Fruit fly (Drosophila melanogaster) whole organism, pupa: Measurements from ENCODE around the gene Gr22f.

Experiments used
- CG10348 ChIP-seq: fragments of 200-800 bp; sonication (Bioruptor generic); IDR thresholded peaks from 2 replicates; pipeline ENCODE4 v1.3.6; 2022; ENCODE audit warnings: missing biosample characterization, missing genetic modification characterization
- CG12605 ChIP-seq: fragments of 200-800 bp; sonication (Bioruptor generic); IDR thresholded peaks from 2 replicates; pipeline ENCODE4 v1.3.6; 2022; ENCODE audit warnings: missing biosample characterization, missing genetic modification characterization
- CG13204 ChIP-seq: fragments of 200-800 bp; sonication (Bioruptor generic); optimal IDR thresholded peaks from 2 replicates; lab custom pipeline; 2018; ENCODE audit warnings: missing biosample characterization, mild to moderate bottlenecking, missing genetic modification characterization, moderate library complexity
- CG14655 ChIP-seq: fragments of 200-800 bp; sonication (Bioruptor generic); optimal IDR thresholded peaks from 3 replicates; lab custom pipeline; 2017; ENCODE audit warnings: mild to moderate bottlenecking, missing biosample characterization, missing genetic modification reagents, missing genetic modification characterization
- CG15710 ChIP-seq: fragments of 200-800 bp; sonication (Bioruptor generic); optimal IDR thresholded peaks from 2 replicates; lab custom pipeline; 2018; ENCODE audit warnings: missing biosample characterization, mild to moderate bottlenecking, missing genetic modification characterization, moderate library complexity
- CG17806 ChIP-seq: fragments of 200-800 bp; sonication (Bioruptor generic); optimal IDR thresholded peaks from 2 replicates; lab custom pipeline; 2018; ENCODE audit warnings: missing biosample characterization, mild to moderate bottlenecking, missing genetic modification characterization, moderate library complexity
- CG32121 ChIP-seq: fragments of 200-800 bp; sonication (Bioruptor generic); IDR thresholded peaks from 2 replicates; pipeline ENCODE4 v1.3.6; 2022; ENCODE audit warnings: missing biosample characterization, missing genetic modification characterization
- CG34367 ChIP-seq: fragments of 200-800 bp; sonication (Bioruptor generic); optimal IDR thresholded peaks from 2 replicates; lab custom pipeline; 2018; ENCODE audit warnings: missing biosample characterization, mild to moderate bottlenecking, missing genetic modification characterization
- CG4496 ChIP-seq: fragments of 200-800 bp; sonication (Bioruptor generic); IDR thresholded peaks from 3 replicates; pipeline ENCODE4 v1.3.6; 2022; ENCODE audit warnings: missing biosample characterization, missing genetic modification characterization
- CG8159 ChIP-seq: fragments of 200-800 bp; sonication (Bioruptor generic); optimal IDR thresholded peaks from 3 replicates; lab custom pipeline; 2018; ENCODE audit warnings: missing biosample characterization, mild to moderate bottlenecking, missing genetic modification characterization, moderate library complexity
- CG8301 ChIP-seq: fragments of 200-800 bp; sonication (Bioruptor generic); optimal IDR thresholded peaks from 2 replicates; lab custom pipeline; 2018; ENCODE audit warnings: missing biosample characterization, mild to moderate bottlenecking, missing genetic modification characterization
- CG9948 ChIP-seq: fragments of 200-800 bp; sonication (Bioruptor generic); optimal IDR thresholded peaks from 2 replicates; lab custom pipeline; 2018; ENCODE audit warnings: missing biosample characterization, mild to moderate bottlenecking, missing genetic modification characterization, moderate library complexity
- D1 ChIP-seq: fragments of 200-800 bp; sonication (Bioruptor generic); optimal IDR thresholded peaks from 2 replicates; lab custom pipeline; 2018; ENCODE audit warnings: missing biosample characterization, mild to moderate bottlenecking, missing genetic modification characterization, moderate library complexity
- EcR ChIP-seq: fragments of 200-800 bp; sonication (Bioruptor generic); optimal IDR thresholded peaks from 3 replicates; lab custom pipeline; 2019; ENCODE audit warnings: missing biosample characterization, missing genetic modification characterization, mild to moderate bottlenecking, moderate library complexity, missing genetic modification reagents
- Ets98B ChIP-seq: fragments of 200-800 bp; sonication (Bioruptor generic); IDR thresholded peaks from 2 replicates; pipeline ENCODE4 v1.3.6; 2022; ENCODE audit warnings: missing biosample characterization, missing genetic modification characterization
- Pif1A ChIP-seq: fragments of 200-800 bp; sonication (Bioruptor generic); optimal IDR thresholded peaks from 3 replicates; lab custom pipeline; 2016; ENCODE audit warnings: missing biosample characterization, missing genetic modification characterization
- Pif1B ChIP-seq: fragments of 200-800 bp; sonication (Bioruptor generic); optimal IDR thresholded peaks from 3 replicates; lab custom pipeline; 2016; ENCODE audit warnings: missing biosample characterization, missing genetic modification characterization
- Snoo ChIP-seq: fragments of 200-800 bp; sonication (Bioruptor generic); optimal IDR thresholded peaks from 3 replicates; lab custom pipeline; 2017; ENCODE audit warnings: missing biosample characterization, mild to moderate bottlenecking, missing genetic modification characterization, inconsistent platforms
- fd96Ca ChIP-seq: fragments of 200-800 bp; sonication (Bioruptor generic); IDR thresholded peaks from 3 replicates; pipeline ENCODE4 v1.3.6; 2022; ENCODE audit warnings: missing biosample characterization, missing genetic modification characterization
- gl ChIP-seq: fragments of 200-800 bp; sonication (Bioruptor generic); optimal IDR thresholded peaks from 2 replicates; lab custom pipeline; 2018; ENCODE audit warnings: missing biosample characterization, mild to moderate bottlenecking, missing genetic modification characterization
- rn ChIP-seq: fragments of 200-800 bp; sonication (Bioruptor generic); IDR thresholded peaks from 2 replicates; pipeline ENCODE4 v1.3.6; 2022; ENCODE audit warnings: missing biosample characterization, missing genetic modification characterization

Gr22f gene

DNA sequence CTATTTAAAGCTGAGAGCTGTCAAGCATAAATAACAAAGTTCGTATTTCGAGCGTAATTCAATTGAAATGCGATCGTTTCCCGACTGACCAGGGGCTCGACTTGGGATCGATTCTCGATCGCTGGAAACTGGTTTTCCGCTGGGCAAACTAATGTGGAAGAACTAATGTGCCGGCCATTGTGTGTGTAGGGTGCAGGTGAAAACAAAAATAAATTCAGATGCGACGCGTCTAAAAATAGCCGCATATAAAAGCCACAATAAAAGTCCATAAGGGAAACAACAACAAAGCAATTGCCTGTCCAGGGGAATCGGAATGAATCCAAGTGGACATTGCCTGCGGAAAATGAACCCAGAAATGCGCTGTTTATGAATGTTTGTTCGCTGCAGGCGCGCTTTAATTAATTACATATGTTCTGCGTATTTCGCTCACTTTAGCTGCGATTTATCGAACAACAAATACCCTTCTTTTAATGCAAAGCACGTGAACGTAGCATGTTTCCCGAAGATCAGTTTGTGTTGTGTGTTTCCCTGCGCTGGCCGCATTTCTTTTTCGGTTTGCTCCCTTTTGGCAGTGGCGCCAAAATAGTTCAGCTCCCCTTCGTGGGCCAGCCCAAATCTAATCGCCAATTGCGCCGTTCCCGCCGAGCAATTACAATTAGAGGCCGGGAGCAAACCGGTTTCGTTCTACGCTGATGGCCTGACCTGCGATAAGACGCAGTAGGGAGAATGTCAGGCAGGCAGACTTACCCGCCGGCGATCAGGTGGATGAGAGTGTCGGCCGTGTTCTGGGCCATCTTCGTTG lies 32.9 kb downstream of the Gr22f start:
- TF ChIP-seq CG10348 (GFP tag; lab: Robert Waterston, UW): no peak
- TF ChIP-seq EcR (GFP tag; lab: Kevin White, UChicago): peak; percentile 79
- peak; percentile 23 for TF ChIP-seq Pif1A (GFP tag; lab: Kevin White, UChicago)
- no peak for TF ChIP-seq CG8159
- TF ChIP-seq CG8301: peak; percentile 8
- TF ChIP-seq CG34367 (tag; lab: Kevin White, UChicago): no peak
- no peak for TF ChIP-seq CG13204
- peak; percentile 2 for TF ChIP-seq Pif1B (GFP tag; lab: Kevin White, UChicago)
- TF ChIP-seq CG14655 (GFP tag; lab: Kevin White, UChicago): peak; percentile 11
- TF ChIP-seq CG4496: peak; percentile 49; the same call in 1 of the 3 replicates
- TF ChIP-seq Snoo: peak; percentile 17
- no peak for TF ChIP-seq CG32121 (GFP tag; lab: Robert Waterston, UW)
- peak; percentile 35 for TF ChIP-seq gl (tag; lab: Kevin White, UChicago)
- peak; percentile 5 for TF ChIP-seq CG15710 (tag; lab: Kevin White, UChicago)
- TF ChIP-seq D1 (tag; lab: Kevin White, UChicago): no peak
- TF ChIP-seq fd96Ca (GFP tag; lab: Robert Waterston, UW): peak; percentile 10; the same call in 1 of the 3 replicates
- no peak for TF ChIP-seq CG17806 (tag; lab: Kevin White, UChicago)
- no peak for TF ChIP-seq CG12605 (GFP tag; lab: Robert Waterston, UW)
- no peak for TF ChIP-seq rn (GFP tag; lab: Robert Waterston, UW)

DNA sequence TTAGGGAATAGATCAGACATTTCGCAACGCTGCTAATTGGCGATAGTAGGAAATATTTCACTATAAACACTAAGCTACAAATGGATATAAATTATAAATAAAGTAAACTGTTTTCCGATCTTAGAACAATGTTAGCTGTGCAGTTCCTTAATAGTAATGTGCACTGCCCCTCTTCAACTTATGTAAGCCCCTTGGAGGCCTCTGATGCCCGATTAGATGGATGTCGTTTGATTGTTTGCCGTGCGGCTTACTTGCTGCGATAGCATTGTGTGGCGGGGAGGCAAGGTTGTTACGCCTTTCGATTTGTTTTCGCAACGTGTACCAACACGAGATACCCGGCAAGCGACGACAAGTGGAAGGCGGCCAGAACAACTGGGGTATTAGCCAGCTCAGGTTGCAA lies 34.0 kb downstream of the Gr22f start:
- TF ChIP-seq CG4496: 0 out of 3 replicates have a peak, but pooled peaks have one; percentile 8
- TF ChIP-seq rn (GFP tag; lab: Robert Waterston, UW): no peak
- TF ChIP-seq CG32121 (GFP tag; lab: Robert Waterston, UW): no peak
- TF ChIP-seq D1 (tag; lab: Kevin White, UChicago): no peak

DNA sequence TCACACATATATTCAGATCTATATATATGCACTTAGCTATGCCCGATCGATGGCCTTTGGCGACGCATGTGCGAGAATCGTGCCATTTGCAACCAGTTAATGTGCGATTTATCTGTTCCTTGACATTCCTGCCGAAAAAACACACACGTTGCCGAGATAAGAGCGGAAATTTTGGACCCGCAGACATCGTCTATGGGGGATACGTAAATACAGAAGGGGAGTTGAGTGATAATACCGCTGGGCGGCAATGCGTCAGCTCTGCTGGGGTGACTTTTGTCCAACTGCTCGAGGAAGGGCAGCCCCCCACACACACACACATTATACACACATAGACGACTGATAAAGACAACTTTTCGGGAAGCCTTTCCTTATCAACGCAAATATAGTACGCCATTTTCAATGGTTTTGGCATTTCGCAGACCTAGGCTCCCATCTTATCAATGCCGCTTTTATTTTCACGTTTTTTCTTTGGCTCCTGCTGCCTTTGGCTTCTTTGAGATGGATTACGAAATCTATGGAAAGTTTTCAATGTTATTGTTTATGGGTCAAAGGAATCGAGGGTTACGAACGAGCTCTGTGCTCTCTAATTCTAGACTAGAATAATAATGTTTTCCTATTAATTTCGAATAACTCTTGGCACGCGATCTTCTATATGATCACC lies 35.3 kb downstream of the Gr22f start:
- TF ChIP-seq EcR (GFP tag; lab: Kevin White, UChicago) (peak; percentile 20), fd96Ca (GFP tag; lab: Robert Waterston, UW) (no peak)

DNA sequence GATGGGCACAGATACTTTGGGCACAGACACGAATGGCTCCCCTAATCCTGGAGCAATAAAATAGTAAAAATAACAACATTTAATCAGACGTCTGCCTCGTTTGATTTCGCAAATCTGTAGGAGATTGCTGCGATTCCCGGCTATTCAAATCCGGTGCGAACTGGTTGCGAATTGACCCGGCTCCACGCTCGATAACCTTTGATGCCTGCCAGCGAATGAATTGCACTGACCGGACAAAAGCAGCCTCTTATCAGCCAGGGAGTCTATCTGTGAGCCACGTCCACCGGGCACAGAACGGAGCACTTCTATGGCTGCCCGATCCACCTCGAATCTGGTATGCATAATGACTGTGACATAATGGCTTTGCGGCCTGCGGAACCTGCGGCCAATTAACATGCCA lies 36.3 kb downstream of the Gr22f start:
- TF ChIP-seq CG13204 (no peak), fd96Ca (GFP tag; lab: Robert Waterston, UW) (no peak), CG10348 (GFP tag; lab: Robert Waterston, UW) (no peak), EcR (GFP tag; lab: Kevin White, UChicago) (peak; percentile 16), CG12605 (GFP tag; lab: Robert Waterston, UW) (no peak), CG8159 (no peak)

DNA sequence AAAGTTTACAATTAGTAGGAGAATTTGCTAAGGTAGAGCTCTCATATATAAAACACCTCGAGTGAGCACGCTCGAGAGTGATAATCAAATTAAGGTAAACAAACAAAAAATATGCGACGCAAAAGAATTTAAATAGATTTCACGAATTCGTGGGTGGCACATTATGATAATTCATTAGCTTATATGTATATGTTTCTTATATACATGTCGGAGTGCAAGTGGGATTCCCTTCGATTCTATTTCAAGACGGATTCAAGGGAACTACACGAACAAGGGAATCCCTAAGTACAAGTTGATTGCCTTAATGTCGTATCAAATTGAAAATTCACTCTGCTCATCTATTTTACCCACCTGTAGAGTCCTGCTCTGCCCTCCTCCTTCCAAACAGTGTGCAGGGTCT lies 39.0 kb downstream of the Gr22f start:
- no peak for TF ChIP-seq CG14655 (GFP tag; lab: Kevin White, UChicago)
- no peak for TF ChIP-seq CG13204
- no peak for TF ChIP-seq D1 (tag; lab: Kevin White, UChicago)
- no peak for TF ChIP-seq gl (tag; lab: Kevin White, UChicago)
- TF ChIP-seq CG34367 (tag; lab: Kevin White, UChicago): no peak
- no peak for TF ChIP-seq CG8159
- TF ChIP-seq CG10348 (GFP tag; lab: Robert Waterston, UW): no peak
- TF ChIP-seq EcR (GFP tag; lab: Kevin White, UChicago): no peak

DNA sequence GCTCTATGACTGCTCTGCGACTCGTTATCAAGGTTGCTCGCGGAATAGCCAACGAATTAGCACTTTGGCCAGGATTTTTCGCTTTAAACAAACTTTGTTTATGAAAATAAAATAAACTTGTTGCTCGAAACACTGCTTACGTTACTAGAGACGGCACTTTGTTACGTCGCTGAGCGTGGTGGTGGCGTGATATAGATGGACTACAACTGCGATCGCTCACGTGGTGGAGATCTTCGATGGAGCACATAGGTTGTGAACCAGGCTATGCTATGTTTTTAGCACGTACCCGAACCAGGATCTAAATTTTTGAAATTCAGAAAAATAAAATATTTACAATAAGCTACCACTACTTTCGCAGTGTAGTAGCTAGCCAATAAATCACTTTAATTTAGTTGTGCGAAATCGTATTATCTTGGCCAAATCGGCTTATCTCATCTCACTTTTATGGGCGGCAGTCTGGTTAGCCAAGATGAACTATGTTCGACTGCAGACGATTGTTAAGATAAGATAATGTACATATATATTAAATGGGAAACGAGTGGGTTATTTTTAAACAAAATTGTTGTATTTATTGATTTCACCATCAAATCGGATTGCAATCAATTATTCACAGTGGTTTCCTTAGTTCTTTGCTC lies 40.4 kb downstream of the Gr22f start, which contains the start of gene frtz:
Gene frtz, minus strand, starts transcription at position 153 of the 635 bp plus-strand sequence.
- TF ChIP-seq CG10348 (GFP tag; lab: Robert Waterston, UW) (no peak), Ets98B (GFP tag; lab: Robert Waterston, UW) (no peak), CG14655 (GFP tag; lab: Kevin White, UChicago) (no peak), gl (tag; lab: Kevin White, UChicago) (no peak), CG13204 (no peak), CG8301 (no peak), CG17806 (tag; lab: Kevin White, UChicago) (no peak), EcR (GFP tag; lab: Kevin White, UChicago) (no peak), Pif1A (GFP tag; lab: Kevin White, UChicago) (no peak), CG12605 (GFP tag; lab: Robert Waterston, UW) (no peak), rn (GFP tag; lab: Robert Waterston, UW) (no peak), CG9948 (tag; lab: Kevin White, UChicago) (no peak), Pif1B (GFP tag; lab: Kevin White, UChicago) (no peak)
